Worm (Caenorhabditis elegans) whole organism, mixed stage, embryonic: Measurements from ENCODE around the gene C05B5.2.

Source experiments
- blmp-1 ChIP-seq: fragments of 150-350 bp; optimal IDR thresholded peaks from 2 replicates; lab custom pipeline; 2014; ENCODE audit warnings: missing biosample characterization, missing genetic modification characterization
- ces-1 ChIP-seq: fragments of 150-350 bp; optimal IDR thresholded peaks from 2 replicates; lab custom pipeline; 2014; ENCODE audit warnings: missing biosample characterization, missing genetic modification reagents, missing genetic modification characterization
- elt-3 ChIP-seq: fragments of 150-350 bp; optimal IDR thresholded peaks from 2 replicates; lab custom pipeline; 2014; ENCODE audit warnings: missing biosample characterization, missing genetic modification characterization
- flh-1 ChIP-seq: fragments of 200-800 bp; sonication (Bioruptor generic); optimal IDR thresholded peaks from 2 replicates; lab custom pipeline; 2018; ENCODE audit warnings: mild to moderate bottlenecking, missing genetic modification characterization, moderate library complexity, missing compliant biosample characterization
- lin-32 ChIP-seq: fragments of 200-800 bp; sonication (Bioruptor generic); optimal IDR thresholded peaks from 2 replicates; lab custom pipeline; 2018; ENCODE audit warnings: mild to moderate bottlenecking, missing genetic modification characterization, missing compliant biosample characterization
- mab-5 ChIP-seq: fragments of 150-350 bp; optimal IDR thresholded peaks from 2 replicates; lab custom pipeline; 2014; ENCODE audit warnings: missing biosample characterization, missing genetic modification characterization
- mls-2 ChIP-seq: sonication (generic microtip); optimal IDR thresholded peaks from 2 replicates; lab custom pipeline; 2016; ENCODE audit warnings: mild to moderate bottlenecking, missing genetic modification characterization, moderate library complexity, missing compliant biosample characterization
- nhr-28 ChIP-seq: fragments of 150-350 bp; optimal IDR thresholded peaks from 2 replicates; lab custom pipeline; 2014; ENCODE audit warnings: missing biosample characterization, missing genetic modification characterization
- nhr-76 ChIP-seq: sonication (generic microtip); optimal IDR thresholded peaks from 2 replicates; lab custom pipeline; 2017; ENCODE audit warnings: missing biosample characterization, missing genetic modification characterization
- sptf-1 ChIP-seq: sonication (generic microtip); optimal IDR thresholded peaks from 2 replicates; lab custom pipeline; 2017; ENCODE audit warnings: mild to moderate bottlenecking, missing genetic modification characterization, moderate library complexity, missing compliant biosample characterization
- unc-62 ChIP-seq: fragments of 150-350 bp; optimal IDR thresholded peaks from 2 replicates; lab custom pipeline; 2014; ENCODE audit warnings: missing biosample characterization, missing genetic modification reagents, missing genetic modification characterization
- ztf-11 ChIP-seq: fragments of 150-350 bp; optimal IDR thresholded peaks from 2 replicates; lab custom pipeline; 2014; ENCODE audit warnings: missing biosample characterization, missing genetic modification characterization

DNA sequence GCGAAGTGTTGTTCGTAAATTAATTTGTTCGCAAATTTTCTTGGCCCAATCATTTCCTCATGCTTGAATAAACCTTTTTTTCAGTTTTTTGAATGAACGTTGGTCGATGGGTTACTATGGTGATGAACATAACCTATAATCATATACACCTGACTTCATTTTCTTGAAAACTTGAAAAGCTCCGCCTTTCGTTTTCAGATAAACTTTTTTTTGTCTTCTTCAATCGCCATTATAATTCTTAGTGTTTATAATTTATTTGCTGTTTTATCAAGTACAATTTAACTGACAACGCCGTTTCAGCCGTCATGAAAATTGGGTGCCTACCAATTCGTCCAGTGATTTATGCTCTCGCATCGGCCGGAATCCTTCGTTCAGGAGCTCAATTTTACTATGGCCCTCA lies 36.8 kb upstream of the C05B5.2 start, which contains the start of gene M04D8.7:
- no peak for TF ChIP-seq ces-1 (GFP tag; lab: Kevin White, UChicago)
- no peak for TF ChIP-seq ztf-11 (tag; lab: Kevin White, UChicago)
- no peak for TF ChIP-seq unc-62 (GFP tag; lab: Kevin White, UChicago)
- no peak for TF ChIP-seq sptf-1 (tag; lab: Kevin White, UChicago)
- TF ChIP-seq blmp-1 (tag; lab: Kevin White, UChicago): no peak
- TF ChIP-seq elt-3: no peak
- TF ChIP-seq nhr-76 (tag; lab: Kevin White, UChicago): no peak
- TF ChIP-seq nhr-28: no peak
- TF ChIP-seq lin-32: no peak
- no peak for TF ChIP-seq flh-1 (GFP tag; lab: Kevin White, UChicago)
- no peak for TF ChIP-seq mls-2
- no peak for TF ChIP-seq mab-5 (tag; lab: Kevin White, UChicago)
